Worm (Caenorhabditis elegans): ENCODE measurements around the gene T05H4.4.

DNA sequence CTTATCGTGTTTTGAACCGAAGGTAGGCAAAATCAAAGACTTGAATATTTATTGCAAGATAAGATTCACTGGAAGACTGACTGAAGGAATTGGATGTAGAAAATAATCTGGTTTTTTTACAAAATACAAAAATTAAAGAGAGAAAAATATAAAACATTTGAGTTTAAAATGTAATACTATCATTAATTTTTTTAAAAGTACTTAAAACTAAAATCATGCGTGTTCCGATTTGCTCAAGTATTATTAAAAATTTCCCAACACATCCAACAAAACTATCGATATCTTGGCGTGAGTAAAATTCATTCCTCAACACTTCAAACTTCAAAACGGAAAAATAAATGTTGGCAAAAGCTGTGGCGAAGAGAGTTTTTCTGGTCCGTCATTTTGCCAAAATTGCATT, 48.5 kb upstream of the T05H4.4 start, which contains the start of gene F57F4.1:
- no peak for TF ChIP-seq hmg-4 (GFP tag; optimal IDR thresholded peaks at IDR 0.05)
- no peak for TF ChIP-seq ama-1 (optimal IDR thresholded peaks at IDR 0.05)
- no peak for TF ChIP-seq ceh-13 (GFP tag; optimal IDR thresholded peaks at IDR 0.05)
- no peak for TF ChIP-seq tbx-11 (GFP tag; IDR thresholded peaks at IDR 0.05)
- no peak for TF ChIP-seq pes-1 (GFP tag; IDR thresholded peaks at IDR 0.05)
- no peak for TF ChIP-seq tbx-37 (GFP tag; conservative IDR thresholded peaks at IDR 0.05)

Measured in whole organism, early embryonic.